Worm (Caenorhabditis elegans) whole organism, L3 larva: Measurements from ENCODE around the gene M01H9.10.

Experiments
- daf-12 ChIP-seq: fragments of 150-350 bp; optimal IDR thresholded peaks from 2 replicates; lab custom pipeline; 2014; ENCODE audit warnings: missing biosample characterization, missing genetic modification reagents, missing genetic modification characterization
- elt-1 ChIP-seq: fragments of 150-350 bp; optimal IDR thresholded peaks from 2 replicates; lab custom pipeline; 2014; ENCODE audit warnings: missing biosample characterization, missing genetic modification characterization
- elt-3 ChIP-seq, 3 experiments: fragments of 150-350 bp in 1 of 3; sonication (generic microtip) in 2 of 3; optimal IDR thresholded peaks; 2 replicates in 2 of 3; 4 replicates in 1 of 3; lab custom pipeline; 2014 to 2017; ENCODE audit warnings: missing biosample characterization in 3 of 3, missing genetic modification characterization in 3 of 3
- lin-15B ChIP-seq: fragments of 150-350 bp; optimal IDR thresholded peaks from 2 replicates; lab custom pipeline; 2014; ENCODE audit warnings: missing biosample characterization, missing genetic modification characterization
- lin-39 ChIP-seq: fragments of 150-350 bp; optimal IDR thresholded peaks from 2 replicates; lab custom pipeline; 2018; ENCODE audit warnings: missing biosample characterization, missing genetic modification reagents, missing genetic modification characterization
- nfya-1 ChIP-seq: sonication (generic microtip); optimal IDR thresholded peaks from 2 replicates; lab custom pipeline; 2017; ENCODE audit warnings: missing genetic modification characterization, mild to moderate bottlenecking, missing compliant biosample characterization, antibody characterized with exemption, moderate library complexity; ENCODE audit not compliant: insufficient read depth
- nhr-12 ChIP-seq: fragments of 150-350 bp; optimal IDR thresholded peaks from 2 replicates; lab custom pipeline; 2014; ENCODE audit warnings: missing biosample characterization, missing genetic modification characterization
- nhr-28 ChIP-seq: fragments of 150-350 bp; optimal IDR thresholded peaks from 2 replicates; lab custom pipeline; 2014; ENCODE audit warnings: missing biosample characterization, missing genetic modification characterization
- nhr-76 ChIP-seq: fragments of 150-350 bp; sonication (generic microtip); optimal IDR thresholded peaks from 5 replicates; lab custom pipeline; 2014; ENCODE audit warnings: missing biosample characterization, missing genetic modification characterization
- nhr-77 ChIP-seq: fragments of 150-350 bp; optimal IDR thresholded peaks from 2 replicates; lab custom pipeline; 2014; ENCODE audit warnings: missing biosample characterization, missing genetic modification characterization
- pqm-1 ChIP-seq: fragments of 150-350 bp; optimal IDR thresholded peaks from 2 replicates; lab custom pipeline; 2017; ENCODE audit warnings: missing biosample characterization, missing genetic modification characterization, inconsistent platforms
- skn-1 ChIP-seq: fragments of 150-350 bp; optimal IDR thresholded peaks from 2 replicates; lab custom pipeline; 2014; ENCODE audit warnings: missing biosample characterization, missing genetic modification characterization
- unc-62 ChIP-seq: fragments of 150-350 bp; sonication (generic microtip); optimal IDR thresholded peaks from 4 replicates; lab custom pipeline; 2014; ENCODE audit warnings: missing biosample characterization, missing genetic modification reagents, missing genetic modification characterization
- zag-1 ChIP-seq: fragments of 150-350 bp; optimal IDR thresholded peaks from 2 replicates; lab custom pipeline; 2014; ENCODE audit warnings: missing biosample characterization, missing genetic modification characterization

- TF ChIP-seq nhr-77 (tag; lab: Kevin White, UChicago) (no peak), nhr-28 (tag; lab: Kevin White, UChicago) (no peak), lin-39 (tag; lab: Kevin White, UChicago) (peak; percentile 71), daf-12 (no peak), lin-15B (peak; percentile 13), elt-3 (tag; optimal IDR thresholded peaks at IDR 0.05; lab: Kevin White, UChicago) (no peak), nhr-76 (tag; lab: Kevin White, UChicago) (no peak), nhr-12 (no peak), elt-1 (tag; lab: Kevin White, UChicago) (no peak), skn-1 (tag; lab: Kevin White, UChicago) (no peak), unc-62 (no peak), nfya-1 (peak; percentile 64), pqm-1 (tag; lab: Kevin White, UChicago) (peak; percentile 41), zag-1 (tag; lab: Kevin White, UChicago) (no peak)
Observed at ce11 chrIV:4477009-4477471, 2.9 kb downstream of the M01H9.10 start, which contains the start of gene M01H9.3.
